Worm (Caenorhabditis elegans) whole organism, early embryonic: ENCODE data around the gene F53C11.4.

ENCODE experiments used
- B0310.2 ChIP-seq: sonication (generic microtip); optimal IDR thresholded peaks from 2 replicates; lab custom pipeline; 2016; ENCODE audit warnings: mild to moderate bottlenecking, missing genetic modification characterization, missing compliant biosample characterization
- F13C5.2 ChIP-seq: sonication (generic microtip); optimal IDR thresholded peaks from 2 replicates; lab custom pipeline; 2017; ENCODE audit warnings: mild to moderate bottlenecking, missing genetic modification characterization, inconsistent platforms, missing compliant biosample characterization
- aly-1 ChIP-seq: sonication (generic microtip); optimal IDR thresholded peaks from 2 replicates; lab custom pipeline; 2016; ENCODE audit warnings: missing genetic modification characterization, missing compliant biosample characterization
- ama-1 ChIP-seq: fragments of 150-350 bp; optimal IDR thresholded peaks from 2 replicates; lab custom pipeline; 2014
- ceh-13 ChIP-seq: fragments of 200-800 bp; sonication (Bioruptor generic); optimal IDR thresholded peaks from 2 replicates; lab custom pipeline; 2018; ENCODE audit warnings: mild to moderate bottlenecking, missing genetic modification characterization, missing compliant biosample characterization
- ceh-36 ChIP-seq: sonication (generic microtip); optimal IDR thresholded peaks from 2 replicates; lab custom pipeline; 2016; ENCODE audit warnings: missing genetic modification characterization, inconsistent platforms, missing compliant biosample characterization
- flt-1 ChIP-seq: fragments of 200-800 bp; sonication (Bioruptor generic); IDR thresholded peaks from 2 replicates; pipeline ENCODE4 v1.3.6; 2022; ENCODE audit warnings: missing genetic modification characterization, missing compliant biosample characterization
- hmbx-1 ChIP-seq: sonication (generic microtip); optimal IDR thresholded peaks from 2 replicates; lab custom pipeline; 2016; ENCODE audit warnings: mild to moderate bottlenecking, missing genetic modification characterization, missing compliant biosample characterization
- hmg-4 ChIP-seq: fragments of 200-800 bp; sonication (Bioruptor generic); optimal IDR thresholded peaks from 2 replicates; lab custom pipeline; 2018; ENCODE audit warnings: mild to moderate bottlenecking, missing genetic modification characterization, missing compliant biosample characterization
- pes-1 ChIP-seq: fragments of 200-800 bp; sonication (Bioruptor generic); IDR thresholded peaks from 2 replicates; pipeline ENCODE4 v1.3.6; 2022; ENCODE audit warnings: missing genetic modification reagents, missing genetic modification characterization, missing compliant biosample characterization
- tbx-11 ChIP-seq: fragments of 200-800 bp; sonication (Bioruptor generic); IDR thresholded peaks from 2 replicates; pipeline ENCODE4 v1.3.6; 2022; ENCODE audit warnings: missing genetic modification characterization, missing compliant biosample characterization

DNA sequence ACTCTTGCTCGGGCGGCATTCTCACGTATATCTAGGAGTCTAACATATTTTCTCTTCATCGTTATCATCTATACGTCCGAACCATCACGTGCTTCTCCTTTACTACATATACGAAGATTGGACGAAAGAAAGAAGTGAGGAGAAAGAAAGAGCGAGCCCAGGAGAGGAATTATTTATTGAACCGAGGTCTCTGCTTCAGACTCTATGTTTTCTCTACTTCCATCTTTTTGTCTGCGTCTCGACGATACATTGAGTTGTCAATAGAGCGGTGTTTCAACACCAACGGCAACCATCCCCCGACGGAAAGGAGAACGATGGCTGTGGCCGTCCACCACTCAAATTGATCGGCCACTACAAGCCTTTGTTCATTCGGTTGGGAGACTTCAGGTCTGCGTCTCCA, 2.2 kb upstream of the F53C11.4 start:
- TF ChIP-seq ama-1 (lab: Kevin White, UChicago) (no peak), hmg-4 (peak; percentile 79), aly-1 (no peak), ceh-13 (GFP tag; lab: Kevin White, UChicago) (no peak), flt-1 (GFP tag; lab: Robert Waterston, UW) (no peak), ceh-36 (tag; lab: Kevin White, UChicago) (no peak), tbx-11 (GFP tag; lab: Robert Waterston, UW) (no peak), F13C5.2 (tag; lab: Kevin White, UChicago) (no peak), B0310.2 (tag; lab: Kevin White, UChicago) (no peak), pes-1 (GFP tag; lab: Robert Waterston, UW) (no peak), hmbx-1 (tag; lab: Kevin White, UChicago) (no peak)
